Worm (Caenorhabditis elegans) whole organism, L2 larva: Measurements from ENCODE around the gene tiar-2.
A peak's percentile ranks its signal among the peaks of the same experiment; 100 is the strongest.

ENCODE experiments used
- F13H6.1 ChIP-seq: sonication (generic microtip); optimal IDR thresholded peaks from 2 replicates; lab custom pipeline; 2016; ENCODE audit warnings: missing genetic modification characterization, missing compliant biosample characterization
- R02D3.7 ChIP-seq: fragments of 150-350 bp; optimal IDR thresholded peaks from 2 replicates; lab custom pipeline; 2014; ENCODE audit warnings: missing biosample characterization, missing genetic modification characterization
- Y55F3AM.14 ChIP-seq: fragments of 200-800 bp; sonication (Bioruptor generic); optimal IDR thresholded peaks from 2 replicates; lab custom pipeline; 2018; ENCODE audit warnings: mild to moderate bottlenecking, missing genetic modification characterization, missing compliant biosample characterization
- ZK546.5 ChIP-seq: sonication (generic microtip); optimal IDR thresholded peaks from 2 replicates; lab custom pipeline; 2017; ENCODE audit warnings: missing biosample characterization, missing genetic modification characterization
- alr-1 ChIP-seq: fragments of 150-350 bp; optimal IDR thresholded peaks from 2 replicates; lab custom pipeline; 2014; ENCODE audit warnings: missing biosample characterization, missing genetic modification characterization
- aly-2 ChIP-seq: fragments of 150-350 bp; optimal IDR thresholded peaks from 2 replicates; lab custom pipeline; 2014; ENCODE audit warnings: missing biosample characterization, missing genetic modification characterization
- ama-1 ChIP-seq: fragments of 150-350 bp; optimal IDR thresholded peaks from 2 replicates; lab custom pipeline; 2018; ENCODE audit warnings: inconsistent platforms
- blmp-1 ChIP-seq: sonication (generic microtip); optimal IDR thresholded peaks from 2 replicates; lab custom pipeline; 2017; ENCODE audit warnings: missing genetic modification characterization, mild to moderate bottlenecking, missing compliant biosample characterization, antibody characterized with exemption, moderate library complexity; ENCODE audit not compliant: insufficient read depth
- ceh-16 ChIP-seq: fragments of 150-350 bp; optimal IDR thresholded peaks from 2 replicates; lab custom pipeline; 2014; ENCODE audit warnings: missing biosample characterization, missing genetic modification characterization
- crh-2 ChIP-seq: sonication (generic microtip); optimal IDR thresholded peaks from 2 replicates; lab custom pipeline; 2017; ENCODE audit warnings: missing biosample characterization, missing genetic modification characterization
- elt-1 ChIP-seq: fragments of 150-350 bp; optimal IDR thresholded peaks from 2 replicates; lab custom pipeline; 2014; ENCODE audit warnings: missing biosample characterization, missing genetic modification characterization
- elt-3 ChIP-seq: sonication (generic microtip); optimal IDR thresholded peaks from 2 replicates; lab custom pipeline; 2017; ENCODE audit warnings: missing biosample characterization, missing genetic modification characterization
- fos-1 ChIP-seq: fragments of 150-350 bp; optimal IDR thresholded peaks from 2 replicates; lab custom pipeline; 2014; ENCODE audit warnings: missing biosample characterization, missing genetic modification characterization
- lin-11 ChIP-seq: fragments of 150-350 bp; sonication (generic microtip); optimal IDR thresholded peaks from 2 replicates; lab custom pipeline; 2014; ENCODE audit warnings: missing biosample characterization, missing genetic modification characterization, inconsistent platforms, mixed read lengths
- lin-39 ChIP-seq: fragments of 150-350 bp; optimal IDR thresholded peaks from 2 replicates; lab custom pipeline; 2014; ENCODE audit warnings: missing biosample characterization, missing genetic modification reagents, missing genetic modification characterization
- mab-5 ChIP-seq: fragments of 150-350 bp; optimal IDR thresholded peaks from 2 replicates; lab custom pipeline; 2014; ENCODE audit warnings: missing biosample characterization, missing genetic modification characterization
- nhr-11 ChIP-seq: fragments of 150-350 bp; optimal IDR thresholded peaks from 2 replicates; lab custom pipeline; 2014; ENCODE audit warnings: missing biosample characterization, missing genetic modification characterization
- nhr-12 ChIP-seq: fragments of 150-350 bp; optimal IDR thresholded peaks from 2 replicates; lab custom pipeline; 2014; ENCODE audit warnings: missing biosample characterization, missing genetic modification characterization
- nhr-129 ChIP-seq: fragments of 150-350 bp; optimal IDR thresholded peaks from 2 replicates; lab custom pipeline; 2014; ENCODE audit warnings: missing biosample characterization, missing genetic modification characterization
- nhr-23 ChIP-seq: fragments of 150-350 bp; optimal IDR thresholded peaks from 2 replicates; lab custom pipeline; 2014; ENCODE audit warnings: missing biosample characterization, missing genetic modification reagents, missing genetic modification characterization
- nhr-237 ChIP-seq: fragments of 150-350 bp; optimal IDR thresholded peaks from 2 replicates; lab custom pipeline; 2014; ENCODE audit warnings: missing biosample characterization, missing genetic modification characterization
- nhr-25 ChIP-seq: fragments of 150-350 bp; sonication (generic microtip); optimal IDR thresholded peaks from 3 replicates; lab custom pipeline; 2014; ENCODE audit warnings: missing biosample characterization, missing genetic modification characterization
- nhr-6 ChIP-seq: fragments of 150-350 bp; optimal IDR thresholded peaks from 2 replicates; lab custom pipeline; 2014; ENCODE audit warnings: missing biosample characterization, missing genetic modification characterization
- nhr-77 ChIP-seq: fragments of 150-350 bp; optimal IDR thresholded peaks from 2 replicates; lab custom pipeline; 2014; ENCODE audit warnings: missing biosample characterization, missing genetic modification characterization
- peb-1 ChIP-seq: fragments of 150-350 bp; optimal IDR thresholded peaks from 2 replicates; lab custom pipeline; 2014; ENCODE audit warnings: missing biosample characterization, missing genetic modification characterization
- skn-1 ChIP-seq: sonication (generic microtip); optimal IDR thresholded peaks from 2 replicates; lab custom pipeline; 2017; ENCODE audit warnings: missing biosample characterization, missing genetic modification characterization
- sma-3 ChIP-seq: sonication (generic microtip); optimal IDR thresholded peaks from 2 replicates; lab custom pipeline; 2016; ENCODE audit warnings: missing genetic modification reagents, missing genetic modification characterization, missing compliant biosample characterization
- sma-9 ChIP-seq, 2 experiments: fragments of 150-350 bp in 1 of 2; sonication (generic microtip) in 1 of 2; optimal IDR thresholded peaks; 2 replicates each; lab custom pipeline; 2014 to 2016; ENCODE audit warnings: missing genetic modification characterization in 2 of 2, mild to moderate bottlenecking in 1 of 2, missing biosample characterization in 1 of 2, missing compliant biosample characterization in 1 of 2, missing genetic modification reagents in 1 of 2, moderate library complexity in 1 of 2
- unc-39 ChIP-seq: fragments of 150-350 bp; optimal IDR thresholded peaks from 2 replicates; lab custom pipeline; 2014; ENCODE audit warnings: missing biosample characterization, missing genetic modification characterization
- unc-55 ChIP-seq: fragments of 150-350 bp; sonication (generic microtip); optimal IDR thresholded peaks from 3 replicates; lab custom pipeline; 2014; ENCODE audit warnings: missing biosample characterization, missing genetic modification reagents, missing genetic modification characterization
- unc-62 ChIP-seq: fragments of 150-350 bp; optimal IDR thresholded peaks from 2 replicates; lab custom pipeline; 2014; ENCODE audit warnings: missing biosample characterization, missing genetic modification reagents, missing genetic modification characterization
- zag-1 ChIP-seq: fragments of 150-350 bp; optimal IDR thresholded peaks from 2 replicates; lab custom pipeline; 2014; ENCODE audit warnings: missing biosample characterization, missing genetic modification characterization
- ztf-4 ChIP-seq: fragments of 150-350 bp; optimal IDR thresholded peaks from 2 replicates; lab custom pipeline; 2014; ENCODE audit warnings: missing biosample characterization, missing genetic modification characterization

Gene tiar-2

ce11 chrII:12806602-12807182, 38.2 kb downstream of the tiar-2 start, which contains the start of gene spds-1:
Gene spds-1, plus strand, starts transcription at chrII:12806899.
- peak; percentile 36 for TF ChIP-seq fos-1 (tag; lab: Kevin White, UChicago)
- no peak for TF ChIP-seq alr-1 (tag; lab: Kevin White, UChicago)

DNA sequence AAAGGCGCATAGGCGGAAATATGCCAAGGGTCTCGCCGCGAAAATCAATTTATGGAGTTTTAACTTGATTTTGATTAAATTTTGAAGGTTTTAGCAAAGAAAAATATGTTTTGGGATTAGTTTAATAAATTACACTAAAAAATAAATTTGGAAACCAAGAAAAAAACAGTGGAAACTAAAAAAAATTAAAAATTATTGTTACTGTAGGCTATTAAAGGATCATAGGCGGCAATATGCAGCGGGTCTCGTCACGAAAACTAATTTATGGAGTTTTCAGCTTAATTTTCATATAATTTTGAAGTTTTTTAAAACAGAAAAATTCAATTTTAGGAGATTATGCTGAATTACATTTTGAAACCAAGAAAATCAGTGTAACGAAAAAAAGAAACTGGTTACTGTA, 40.3 kb downstream of the tiar-2 start:
- no peak for TF ChIP-seq ceh-16 (tag; lab: Kevin White, UChicago)
- TF ChIP-seq peb-1 (tag; lab: Kevin White, UChicago): no peak
- TF ChIP-seq nhr-77: no peak
- no peak for TF ChIP-seq aly-2 (tag; lab: Kevin White, UChicago)
- no peak for TF ChIP-seq nhr-237 (tag; lab: Kevin White, UChicago)
- no peak for TF ChIP-seq Y55F3AM.14 (GFP tag; lab: Kevin White, UChicago)
- no peak for TF ChIP-seq nhr-25 (tag; lab: Kevin White, UChicago)
- TF ChIP-seq crh-2: no peak
- no peak for TF ChIP-seq ama-1 (lab: Kevin White, UChicago)
- no peak for TF ChIP-seq unc-55
- no peak for TF ChIP-seq sma-3 (GFP tag; lab: Kevin White, UChicago)
- no peak for TF ChIP-seq skn-1 (tag; lab: Kevin White, UChicago)
- TF ChIP-seq nhr-12 (tag; lab: Kevin White, UChicago): no peak

DNA sequence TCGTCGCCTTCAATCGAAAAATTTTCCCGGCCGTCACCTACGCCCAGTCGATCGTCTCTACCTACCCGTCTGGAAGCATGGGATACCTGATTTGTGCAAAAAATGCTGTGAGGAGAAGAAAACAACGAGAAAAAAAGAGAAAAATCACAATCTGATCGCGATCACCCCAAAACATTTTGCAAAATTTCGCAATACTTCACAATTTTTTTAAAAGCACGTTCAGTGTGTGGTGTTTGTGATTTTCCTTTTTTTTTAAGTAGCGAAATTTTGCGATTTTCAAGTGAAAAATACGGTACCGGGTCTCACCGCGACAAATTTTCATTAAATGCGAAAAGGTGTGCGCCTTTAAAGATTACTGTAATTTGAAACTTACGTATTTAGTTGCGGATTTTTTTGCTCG, 41.2 kb downstream of the tiar-2 start:
- TF ChIP-seq nhr-11 (tag; lab: Kevin White, UChicago): no peak
- peak; percentile 72 for TF ChIP-seq nhr-129 (tag; lab: Kevin White, UChicago)

DNA sequence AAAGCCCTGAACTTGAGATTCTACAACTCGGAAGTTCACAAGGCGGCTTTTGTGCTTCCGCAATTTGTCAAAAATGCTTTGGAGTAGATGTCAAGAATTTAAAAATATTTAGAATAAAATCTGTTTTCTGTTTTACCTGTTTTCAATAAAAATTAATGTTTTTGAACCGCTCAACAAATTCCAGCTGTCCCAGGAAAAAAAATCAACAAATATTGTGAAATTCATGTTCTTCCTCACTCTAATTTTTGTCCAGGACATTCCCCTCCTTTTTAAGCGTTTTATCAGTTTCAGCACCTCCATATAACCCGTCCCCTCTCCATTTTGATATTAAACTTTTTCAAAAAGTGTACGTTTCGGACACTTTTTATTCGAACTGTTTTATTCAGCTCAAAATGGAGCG, 42.2 kb downstream of the tiar-2 start, which contains the start of gene Y46G5A.20:
TSS of gene Y46G5A.20 (plus strand) at position 301 of the 400 bp plus-strand sequence.
- TF ChIP-seq fos-1 (tag; lab: Kevin White, UChicago) (peak; percentile 5), sma-9 (GFP tag; optimal IDR thresholded peaks at IDR 0.05; lab: Kevin White, UChicago) (no peak), sma-9 (tag; optimal IDR thresholded peaks at IDR 0.05; lab: Kevin White, UChicago) (no peak)

DNA sequence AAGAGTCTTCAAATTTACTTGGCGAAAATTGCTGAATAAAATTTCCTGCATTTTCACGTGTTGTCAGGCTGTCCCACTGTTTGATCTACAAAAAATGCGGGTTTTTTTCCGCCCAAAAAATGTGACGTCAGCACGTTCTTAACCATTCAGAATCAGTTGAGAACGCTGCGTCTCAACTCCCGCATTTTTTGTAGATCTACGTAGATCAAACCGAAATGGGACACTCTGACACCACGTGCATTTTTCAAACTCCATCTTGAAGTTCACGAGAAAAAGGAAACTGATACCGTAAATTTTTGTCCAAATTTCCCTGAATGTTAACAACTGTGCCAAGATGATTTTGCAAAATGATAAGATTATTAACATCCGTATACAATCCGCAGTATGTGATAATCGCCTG, 44.8 kb downstream of the tiar-2 start:
- TF ChIP-seq lin-11 (tag; lab: Kevin White, UChicago) (no peak), alr-1 (tag; lab: Kevin White, UChicago) (no peak), nhr-237 (tag; lab: Kevin White, UChicago) (no peak), nhr-6 (no peak), ama-1 (lab: Kevin White, UChicago) (no peak), unc-39 (tag; lab: Kevin White, UChicago) (no peak), ZK546.5 (no peak), skn-1 (tag; lab: Kevin White, UChicago) (no peak), zag-1 (tag; lab: Kevin White, UChicago) (no peak), elt-1 (no peak), mab-5 (tag; lab: Kevin White, UChicago) (no peak), ztf-4 (no peak), nhr-23 (tag; lab: Kevin White, UChicago) (no peak), R02D3.7 (tag; lab: Kevin White, UChicago) (no peak), unc-55 (no peak)

DNA sequence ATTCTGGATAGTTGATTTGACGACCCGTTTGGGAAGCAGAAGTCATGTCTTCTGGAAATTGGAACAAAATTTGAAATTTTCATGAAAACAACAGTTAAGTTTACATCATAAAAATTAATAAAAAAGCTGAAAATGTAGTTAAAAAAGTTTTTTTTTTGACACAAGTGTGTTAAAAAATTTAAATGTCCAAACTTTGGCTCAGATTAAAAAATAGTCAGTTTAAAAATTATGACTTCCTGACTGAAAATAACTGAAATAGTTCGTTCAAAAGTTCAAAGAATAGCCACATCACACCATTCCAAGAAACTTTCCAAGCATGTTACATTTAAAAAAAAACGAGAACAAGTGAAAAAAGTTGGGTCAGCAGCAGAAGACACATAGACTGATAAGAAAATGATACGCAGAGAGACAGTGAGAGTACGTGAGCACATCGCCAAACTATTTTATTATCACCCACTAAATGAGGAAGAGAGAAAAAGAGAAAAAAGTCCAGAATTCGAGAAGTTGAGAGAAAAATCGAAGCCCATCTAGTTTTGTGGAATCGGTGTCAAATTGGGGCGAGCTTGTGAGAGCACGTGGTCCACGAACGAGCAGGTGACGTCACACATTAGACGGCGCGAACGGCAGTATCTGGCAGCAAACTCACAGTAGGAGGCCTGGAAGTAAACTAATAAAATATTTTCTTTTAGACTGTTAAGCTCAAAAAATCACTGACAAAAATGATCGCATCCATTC, 48.1 kb downstream of the tiar-2 start, which contains the start of gene acl-7:
TSS of gene acl-7 (minus strand) at position 51 of the 735 bp plus-strand sequence.
- TF ChIP-seq ceh-16 (tag; lab: Kevin White, UChicago) (no peak), nhr-11 (tag; lab: Kevin White, UChicago) (no peak), fos-1 (tag; lab: Kevin White, UChicago) (peak; percentile 54)

DNA sequence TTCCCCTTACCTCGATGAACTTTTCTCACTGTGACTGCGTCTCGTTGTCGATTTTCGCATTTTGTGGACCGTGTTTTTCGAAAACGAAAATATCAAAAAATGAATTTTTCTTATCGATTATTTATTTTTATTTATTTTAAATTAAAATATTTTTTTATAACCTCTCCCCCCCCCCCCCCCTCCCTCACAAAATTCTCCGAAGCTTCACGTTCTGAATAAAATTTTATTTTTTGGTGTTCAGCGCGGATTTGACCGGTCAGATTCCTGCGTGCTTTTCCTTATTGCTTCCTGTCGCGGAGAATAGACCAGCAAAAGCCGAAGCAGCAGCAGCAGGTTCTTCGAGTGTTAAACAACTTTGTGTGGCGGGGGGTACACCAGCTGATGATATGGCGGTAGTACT, 50.0 kb downstream of the tiar-2 start, which contains the start of gene Y46G5A.22:
TSS of gene Y46G5A.22 (minus strand) at position 101 of the 400 bp plus-strand sequence.
- TF ChIP-seq elt-3 (tag; lab: Kevin White, UChicago) (no peak), Y55F3AM.14 (GFP tag; lab: Kevin White, UChicago) (no peak), ztf-4 (no peak), sma-3 (GFP tag; lab: Kevin White, UChicago) (no peak), blmp-1 (tag; lab: Kevin White, UChicago) (no peak), lin-39 (tag; lab: Kevin White, UChicago) (no peak), skn-1 (tag; lab: Kevin White, UChicago) (no peak), F13H6.1 (no peak), unc-62 (GFP tag; lab: Kevin White, UChicago) (no peak), ama-1 (lab: Kevin White, UChicago) (no peak)
